Worm (Caenorhabditis elegans): ENCODE results near the gene C28H8.5.

The C28H8.5 gene

DNA sequence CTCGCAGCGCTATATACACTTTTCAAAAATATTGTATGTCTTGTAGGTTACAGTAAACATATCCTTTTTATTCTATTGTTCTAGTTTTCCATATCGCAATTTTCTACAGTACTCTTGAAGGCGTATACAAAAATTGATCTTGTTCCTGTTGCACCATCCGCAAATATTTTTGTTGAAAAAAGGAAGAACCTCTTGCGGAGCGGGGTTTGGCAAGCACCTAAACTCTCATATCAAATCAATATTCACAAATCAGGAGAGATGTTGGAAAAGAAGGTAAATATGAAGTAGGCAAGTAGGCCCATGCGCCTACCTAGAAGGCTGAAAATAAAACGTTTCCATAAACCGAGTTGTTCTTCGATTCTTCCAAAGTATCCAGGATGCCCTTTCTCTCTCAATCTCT, at the start of gene C28H8.5:
TSS of gene C28H8.5 (plus strand) at position 301 of the 400 bp plus-strand sequence.
- no peak for TF ChIP-seq unc-62 (GFP tag; optimal IDR thresholded peaks at IDR 0.05)

DNA sequence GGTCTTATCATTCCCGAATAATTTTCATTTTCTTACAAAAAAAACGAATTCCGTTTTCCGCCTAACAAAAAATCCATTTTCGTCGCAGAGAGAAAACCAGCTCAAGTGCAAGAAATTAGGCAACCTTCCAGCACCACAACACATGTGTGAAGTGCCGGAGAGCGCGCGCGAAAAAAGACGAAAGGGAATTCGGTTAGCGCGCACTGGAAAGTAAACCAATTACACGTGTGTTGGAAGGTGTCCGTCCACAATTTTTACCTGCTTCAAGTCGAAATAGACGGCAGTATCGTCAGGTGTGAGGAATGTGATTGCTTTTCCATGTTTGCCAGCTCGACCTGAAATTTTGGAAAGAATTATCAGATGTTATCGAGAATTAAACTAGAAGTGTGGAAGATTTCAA, 49.4 kb upstream of the C28H8.5 start:
- TF ChIP-seq unc-62 (GFP tag; optimal IDR thresholded peaks at IDR 0.05) = no peak

DNA sequence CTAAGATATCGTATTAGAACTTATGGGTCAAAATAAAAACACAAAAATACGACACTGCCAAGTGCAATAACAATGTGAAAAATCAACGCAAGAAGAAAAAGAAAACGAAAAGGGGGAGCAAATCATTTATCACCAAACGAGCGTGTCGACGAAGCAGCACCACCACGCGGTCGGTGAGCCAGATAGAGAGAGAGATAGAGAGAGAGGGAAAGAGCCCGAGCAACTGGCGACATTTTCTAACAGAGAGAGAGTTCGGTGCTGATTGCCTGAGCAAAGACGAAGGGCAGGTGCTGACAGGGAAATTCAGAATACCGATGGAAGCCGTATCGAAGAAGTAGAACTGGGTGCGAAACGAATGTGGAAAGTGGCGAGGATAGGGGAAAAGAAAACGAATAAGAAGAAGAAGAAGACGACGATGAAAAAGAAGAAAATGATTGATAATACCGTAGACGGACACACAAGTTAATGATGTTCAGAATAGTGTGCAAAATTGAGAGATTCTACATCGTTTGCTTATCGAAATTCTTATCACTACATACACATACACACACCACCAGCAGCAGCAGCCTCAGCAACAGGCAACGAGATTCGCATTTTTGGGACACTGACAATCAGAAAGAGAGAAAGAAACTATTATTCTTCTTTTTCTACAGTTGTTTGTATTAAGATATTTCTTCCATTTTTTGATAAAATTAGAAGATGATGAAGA, 48.8 kb upstream of the C28H8.5 start:
- no peak for TF ChIP-seq unc-62 (GFP tag; optimal IDR thresholded peaks at IDR 0.05)

DNA sequence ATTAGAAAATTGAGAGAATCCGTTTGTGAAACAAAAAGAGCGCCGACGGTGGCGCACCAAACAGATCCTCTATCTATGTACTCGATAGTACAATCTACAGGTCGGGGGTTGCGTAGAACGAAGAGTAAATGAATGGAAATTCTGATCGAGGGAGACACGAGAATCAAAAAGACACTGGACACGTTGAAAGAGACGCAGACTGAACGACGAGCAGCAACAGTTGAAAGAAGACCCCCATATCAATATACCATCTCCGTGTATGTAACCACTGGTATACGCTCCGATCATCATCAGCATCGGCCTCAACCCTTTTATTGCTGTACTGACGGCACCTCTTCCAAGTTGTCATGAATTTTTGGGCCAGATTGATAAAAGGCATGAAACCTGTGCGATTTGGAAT, 47.8 kb upstream of the C28H8.5 start:
- TF ChIP-seq unc-62 (GFP tag; optimal IDR thresholded peaks at IDR 0.05) = no peak

DNA sequence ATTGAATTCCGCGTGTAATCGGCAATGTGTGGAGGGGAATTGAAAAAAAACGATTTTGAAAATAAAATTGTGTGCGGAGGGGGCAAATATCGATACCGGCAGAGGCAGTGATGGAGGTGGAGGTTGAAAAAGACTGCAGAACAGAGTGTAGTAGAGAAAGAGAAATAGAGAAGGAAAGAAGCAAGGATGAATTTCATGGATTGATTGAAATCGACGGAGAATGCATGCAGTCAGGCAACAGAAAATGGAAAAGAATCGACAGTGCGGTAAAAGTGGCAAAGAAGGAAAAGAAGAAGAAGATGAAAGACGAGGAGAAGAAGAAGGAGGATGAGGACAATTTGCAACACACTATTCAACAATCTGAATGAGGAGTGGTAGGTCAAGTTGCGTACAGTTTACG, 47.3 kb upstream of the C28H8.5 start, which contains the start of gene W04D12.1:
TSS of gene W04D12.1 (plus strand) at position 111 of the 400 bp plus-strand sequence.
- no peak for TF ChIP-seq unc-62 (GFP tag; optimal IDR thresholded peaks at IDR 0.05)

DNA sequence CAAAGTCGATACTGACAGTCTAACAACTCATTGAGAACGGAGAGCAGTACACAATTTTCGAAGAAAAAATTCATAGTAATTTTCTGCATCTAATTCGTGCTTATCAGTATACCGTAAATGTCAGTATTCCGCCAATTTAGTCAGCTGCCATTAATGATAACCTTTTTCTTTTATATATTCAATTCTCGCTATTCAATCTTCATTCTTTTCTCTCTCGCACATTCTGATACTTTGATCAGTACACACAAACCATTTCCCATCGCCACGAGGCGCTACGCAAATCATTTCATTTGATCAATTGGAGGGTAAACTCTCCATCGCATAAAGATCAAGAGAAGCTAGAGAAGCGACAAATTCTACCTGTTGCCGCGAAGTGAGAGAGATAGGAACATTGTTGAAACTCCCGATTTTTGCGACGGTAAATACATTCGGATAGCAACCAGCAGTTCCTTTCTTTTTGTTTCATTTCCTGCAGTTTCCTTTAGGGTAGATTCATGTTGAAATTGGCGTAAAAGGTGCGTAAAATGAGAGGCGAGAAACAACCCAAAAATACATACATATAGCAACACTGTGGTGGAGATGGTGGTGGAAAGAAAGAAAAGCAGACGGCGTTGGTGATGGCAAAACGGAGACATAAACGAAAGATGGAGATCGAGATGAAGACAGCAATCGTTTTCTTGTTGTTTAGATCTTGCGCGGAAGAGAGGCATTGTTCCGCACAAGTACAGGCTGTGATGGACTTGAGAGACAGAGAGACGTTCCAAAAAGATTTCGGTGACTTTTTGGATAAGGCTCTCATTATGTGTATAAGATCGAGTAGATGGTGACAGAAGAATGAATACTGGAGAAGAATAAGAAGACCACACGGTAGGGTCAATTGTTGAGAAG, 45.7 kb upstream of the C28H8.5 start:
- no peak for TF ChIP-seq unc-62 (GFP tag; optimal IDR thresholded peaks at IDR 0.05)

DNA sequence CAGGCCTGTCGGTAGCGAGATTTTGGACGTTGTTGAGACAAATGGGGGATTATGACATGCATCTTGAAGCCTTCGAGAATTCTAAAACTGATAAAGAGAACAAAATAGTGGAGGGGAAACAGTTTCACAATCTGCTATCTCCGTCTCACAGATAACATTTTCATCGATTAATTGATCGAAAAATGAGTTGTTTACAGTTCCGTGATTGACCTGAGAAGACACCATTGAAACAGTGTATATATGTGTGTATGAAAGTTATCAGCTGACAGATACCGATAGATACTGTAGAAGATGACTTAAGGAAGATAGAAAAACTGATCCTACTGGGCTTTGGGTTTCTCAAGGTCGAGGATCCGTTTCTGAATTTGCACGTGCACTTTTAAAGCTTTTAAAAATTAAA, 45.0 kb upstream of the C28H8.5 start:
- TF ChIP-seq unc-62 (GFP tag; optimal IDR thresholded peaks at IDR 0.05) = no peak

DNA sequence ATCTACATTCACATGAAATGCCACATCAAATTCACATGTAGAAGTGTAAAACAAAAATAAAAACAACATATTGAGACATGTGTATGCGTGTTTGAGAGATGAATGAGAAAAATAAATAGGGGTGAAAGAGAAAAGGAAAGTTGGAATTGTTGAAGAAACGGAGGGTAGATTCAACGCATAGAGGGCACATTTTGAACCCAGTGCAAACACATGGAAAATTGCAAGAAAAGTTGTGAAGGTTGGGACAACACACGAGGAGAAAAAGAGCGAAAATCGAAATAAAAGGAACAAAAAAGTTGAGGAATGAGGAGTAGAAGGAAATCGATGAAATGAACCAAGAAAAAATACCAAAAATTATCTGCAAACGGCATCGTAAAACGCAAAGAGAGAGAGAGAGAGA, 44.5 kb upstream of the C28H8.5 start:
- TF ChIP-seq unc-62 (GFP tag; optimal IDR thresholded peaks at IDR 0.05) = no peak

DNA sequence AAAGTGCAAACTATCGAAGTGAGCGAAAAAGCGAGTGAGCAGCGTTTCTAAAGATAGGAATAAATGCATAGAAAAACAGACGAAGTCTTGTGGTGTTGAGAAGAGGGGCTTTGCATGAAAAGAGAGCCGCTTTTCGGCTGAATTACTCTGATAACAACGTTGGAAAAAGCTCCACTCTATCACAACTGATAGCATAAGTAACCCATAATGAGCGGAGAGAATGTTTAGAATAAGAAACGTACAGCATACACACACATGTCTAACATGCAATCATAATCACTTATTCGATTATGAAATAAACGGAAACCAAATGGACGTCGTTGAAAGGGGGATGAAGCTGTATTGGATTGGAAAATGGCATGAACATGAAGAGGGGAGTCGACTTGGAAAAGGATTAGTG, 43.8 kb upstream of the C28H8.5 start:
- no peak for TF ChIP-seq unc-62 (GFP tag; optimal IDR thresholded peaks at IDR 0.05)

DNA sequence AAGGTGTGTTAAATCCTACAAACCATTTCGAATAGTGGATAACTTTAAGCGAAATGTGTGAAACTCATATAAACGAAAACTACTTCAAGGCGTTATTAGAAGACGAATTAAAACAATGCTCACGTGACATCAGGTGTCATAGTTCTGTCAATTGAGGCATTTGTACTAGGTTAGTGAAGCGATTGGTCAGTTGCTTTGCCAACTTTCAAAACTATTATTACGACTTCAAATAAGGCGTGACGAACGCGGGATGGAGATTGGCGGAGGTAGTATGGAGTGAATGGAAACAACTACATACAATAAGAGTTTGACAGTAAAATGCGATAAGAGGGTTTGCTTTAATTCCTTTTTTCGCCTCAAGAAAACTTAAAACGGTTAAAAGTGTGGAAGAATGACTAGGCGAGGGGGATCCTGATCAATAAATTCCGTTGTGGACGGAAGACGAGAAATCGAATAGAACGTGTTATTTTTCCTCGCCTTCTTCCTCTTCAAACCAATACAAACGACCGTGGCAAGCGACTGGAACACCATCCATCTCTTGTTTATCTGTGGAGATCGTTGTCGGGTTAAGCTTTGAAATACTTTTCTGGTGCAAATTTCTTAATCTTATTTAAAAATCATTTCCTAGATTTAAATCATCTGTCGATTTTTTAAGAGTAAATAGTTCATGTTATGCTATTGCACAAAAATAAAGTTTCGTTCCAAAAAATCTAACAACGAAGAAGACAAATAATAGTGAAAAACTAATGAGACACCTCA, 43.1 kb upstream of the C28H8.5 start:
- no peak for TF ChIP-seq unc-62 (GFP tag; optimal IDR thresholded peaks at IDR 0.05)

DNA sequence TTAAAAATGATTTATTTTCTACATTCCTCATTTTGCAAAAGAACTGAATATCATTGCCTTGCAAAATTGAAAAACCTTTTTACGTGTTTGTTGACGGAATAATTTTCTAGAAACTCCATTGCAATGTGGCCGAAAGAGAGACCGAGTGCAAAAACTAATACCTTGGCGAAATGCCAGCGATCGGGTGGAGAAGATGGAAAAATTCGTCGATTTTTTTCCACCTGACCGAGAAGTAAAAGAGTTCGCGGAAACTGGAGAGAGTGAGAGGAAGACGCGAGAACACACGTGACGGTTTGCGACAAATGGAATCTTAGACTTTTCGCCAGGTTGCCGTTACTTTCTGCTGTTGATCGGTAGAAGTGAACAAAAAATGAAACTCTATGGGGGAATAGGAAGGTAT, 42.4 kb upstream of the C28H8.5 start:
- no peak for TF ChIP-seq unc-62 (GFP tag; optimal IDR thresholded peaks at IDR 0.05)

DNA sequence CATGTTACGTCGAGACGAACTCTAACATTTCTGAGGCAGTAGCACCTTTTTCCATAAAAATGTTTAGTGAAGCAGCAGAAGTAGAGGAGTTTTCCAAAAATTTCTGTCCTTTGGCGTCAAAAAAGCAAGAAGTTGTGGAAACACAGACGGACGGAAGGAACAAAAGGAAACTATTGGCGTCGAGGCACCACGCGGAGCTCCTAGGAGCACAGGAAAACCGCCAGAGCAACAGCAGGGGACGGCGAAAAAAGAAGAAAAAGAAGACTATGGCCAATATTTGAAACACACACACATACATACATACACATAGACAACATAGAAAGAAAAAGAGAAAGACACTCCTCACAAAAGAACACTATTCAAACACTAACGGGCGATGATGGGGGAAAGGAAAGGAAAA, 41.2 kb upstream of the C28H8.5 start:
- no peak for TF ChIP-seq unc-62 (GFP tag; optimal IDR thresholded peaks at IDR 0.05)

DNA sequence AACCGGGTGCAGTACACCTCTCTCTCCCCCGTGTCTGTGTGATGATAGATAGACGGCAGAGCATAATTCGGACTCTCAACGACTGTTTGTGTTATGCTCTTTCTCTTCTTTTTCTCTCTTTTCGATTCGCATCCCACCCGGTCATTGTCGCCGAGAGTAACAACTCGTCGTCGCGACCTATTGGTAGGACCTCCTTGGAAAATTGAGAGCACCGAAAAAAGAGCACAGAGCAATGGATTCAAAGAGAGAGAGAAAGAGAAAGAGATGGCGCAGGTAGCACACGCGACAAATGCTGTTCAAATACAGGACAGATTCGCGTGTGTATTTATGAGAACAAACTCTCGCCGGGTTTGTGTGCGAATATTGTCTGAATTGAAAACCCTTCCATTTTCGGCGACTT, 40.4 kb upstream of the C28H8.5 start:
- no peak for TF ChIP-seq unc-62 (GFP tag; optimal IDR thresholded peaks at IDR 0.05)

DNA sequence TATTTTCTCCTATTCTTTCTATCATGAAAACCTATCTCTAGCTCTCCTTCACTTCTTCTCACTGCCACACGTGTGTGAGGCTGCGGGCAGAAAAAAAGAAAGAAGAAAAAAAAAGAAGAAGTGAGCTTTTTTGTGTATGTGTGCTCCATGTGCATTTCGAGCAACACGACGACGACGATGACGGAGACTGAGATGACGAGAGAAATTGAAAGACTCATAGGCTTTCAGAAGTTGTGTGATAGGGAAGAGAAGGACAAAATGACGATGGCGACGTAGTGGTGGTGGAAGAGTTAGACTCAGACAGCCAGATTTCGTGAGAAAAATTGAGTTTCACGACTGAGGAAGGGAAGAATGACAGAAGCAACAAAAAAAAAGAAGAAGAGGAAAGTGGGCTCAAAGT, 38.6 kb upstream of the C28H8.5 start:
- no peak for TF ChIP-seq unc-62 (GFP tag; optimal IDR thresholded peaks at IDR 0.05)

DNA sequence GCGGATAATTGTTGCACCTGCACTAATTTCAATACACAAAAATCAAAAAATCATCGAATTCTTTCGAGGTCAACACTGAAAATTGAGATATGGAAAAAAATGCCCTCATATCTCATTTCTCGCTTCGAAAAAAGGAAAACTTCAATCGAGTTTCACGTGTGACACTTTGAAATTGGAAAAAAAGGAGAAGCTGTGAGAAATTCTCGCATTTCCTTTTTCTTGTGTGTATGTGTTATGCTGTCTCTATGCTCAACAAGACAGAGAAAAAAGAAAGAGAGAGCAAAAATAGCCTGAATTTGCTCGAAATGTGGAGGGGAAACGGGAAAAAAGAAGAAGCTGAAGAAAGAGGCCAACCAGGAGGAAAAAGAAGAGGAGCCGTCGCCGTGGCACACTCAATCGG, 37.7 kb upstream of the C28H8.5 start:
- no peak for TF ChIP-seq unc-62 (GFP tag; optimal IDR thresholded peaks at IDR 0.05)

DNA sequence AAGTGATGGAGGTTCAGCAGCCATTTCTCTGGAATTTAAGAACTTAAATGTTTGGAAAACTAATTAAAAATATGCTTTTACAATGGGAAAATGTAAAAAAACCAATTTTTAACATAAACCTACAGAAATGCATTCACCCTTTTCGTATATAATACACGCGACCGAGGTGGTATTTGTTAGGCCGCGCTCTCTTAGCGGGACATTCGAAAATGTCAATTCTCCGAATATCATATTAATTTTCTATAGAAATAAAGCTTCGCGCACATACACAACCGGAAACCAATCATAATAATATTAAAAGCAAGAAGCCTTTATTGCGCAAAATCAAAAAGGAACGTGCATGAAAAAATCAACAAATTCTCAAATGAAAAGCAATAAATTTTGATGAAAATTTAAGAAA, 30.9 kb upstream of the C28H8.5 start, which contains the start of gene ddx-23:
TSS of gene ddx-23 (minus strand) at position 30 of the 400 bp plus-strand sequence.
- no peak for TF ChIP-seq unc-62 (GFP tag; optimal IDR thresholded peaks at IDR 0.05)

All from whole organism, dauer.